Fruit fly (Drosophila melanogaster): ENCODE measurements around the gene Grik.

Grik gene

DNA sequence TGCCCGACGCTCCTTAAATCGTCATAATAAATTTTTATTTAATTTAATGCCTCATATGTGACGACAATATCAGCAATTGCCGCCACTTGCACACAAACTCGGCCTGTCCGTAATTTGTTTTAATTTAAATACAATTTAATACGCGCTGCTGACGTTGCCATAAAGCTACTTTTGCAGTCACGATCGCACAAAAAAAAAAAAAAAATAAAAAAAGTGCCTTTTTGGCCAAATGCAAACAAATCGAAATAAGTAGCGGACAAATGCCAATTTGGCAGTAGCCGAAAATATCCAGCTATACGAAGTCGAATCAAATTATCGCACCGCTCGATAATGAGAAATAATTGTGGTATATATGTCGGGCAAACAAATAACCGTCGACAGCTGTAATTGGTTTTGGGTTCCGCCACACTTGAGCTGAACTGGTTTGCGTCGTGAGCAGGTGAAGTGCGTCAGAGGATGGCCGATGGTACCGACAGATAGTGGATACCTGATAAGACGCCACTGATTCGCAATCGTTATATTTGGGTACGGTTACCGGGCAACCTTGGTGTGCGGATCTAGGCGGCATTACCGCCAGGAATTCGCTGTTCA, 50.8 kb downstream of the Grik start:
- TF ChIP-seq Rel (GFP tag; optimal IDR thresholded peaks at IDR 0.05) = peak; percentile 4
- no peak for TF ChIP-seq Rel (tag; optimal IDR thresholded peaks at IDR 0.05)
- peak; percentile 4 for TF ChIP-seq br (GFP tag; optimal IDR thresholded peaks at IDR 0.05)
- TF ChIP-seq h (GFP tag; optimal IDR thresholded peaks at IDR 0.05) = peak; percentile 11
- peak; percentile 30 for TF ChIP-seq CrebA (GFP tag; optimal IDR thresholded peaks at IDR 0.05; ENCODE audit: borderline replicate concordance)
- TF ChIP-seq Mio (GFP tag; optimal IDR thresholded peaks at IDR 0.05) = no peak

DNA sequence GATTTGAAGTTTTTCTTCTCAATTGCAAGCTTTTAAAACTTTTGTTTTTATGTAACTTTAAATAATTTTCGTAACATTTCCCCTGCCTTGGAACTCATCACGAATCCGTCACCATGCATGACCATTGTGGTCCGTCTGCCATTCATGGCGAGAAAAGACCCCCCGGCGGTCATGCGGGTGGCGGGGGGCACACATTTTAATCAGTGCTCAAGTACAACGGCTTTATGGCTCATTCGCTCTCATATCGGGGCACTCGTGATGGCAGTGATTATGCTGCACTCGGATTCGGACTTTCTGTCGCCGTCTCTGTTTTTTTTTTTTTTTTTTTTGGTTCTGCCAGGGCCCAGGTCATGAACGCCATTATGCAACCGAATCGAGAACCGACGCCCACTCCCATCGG, 52.8 kb downstream of the Grik start:
- TF ChIP-seq Rel (GFP tag; optimal IDR thresholded peaks at IDR 0.05) (no peak), Rel (tag; optimal IDR thresholded peaks at IDR 0.05) (peak; percentile 19), Hnf4 (GFP tag; optimal IDR thresholded peaks at IDR 0.05) (no peak)

DNA sequence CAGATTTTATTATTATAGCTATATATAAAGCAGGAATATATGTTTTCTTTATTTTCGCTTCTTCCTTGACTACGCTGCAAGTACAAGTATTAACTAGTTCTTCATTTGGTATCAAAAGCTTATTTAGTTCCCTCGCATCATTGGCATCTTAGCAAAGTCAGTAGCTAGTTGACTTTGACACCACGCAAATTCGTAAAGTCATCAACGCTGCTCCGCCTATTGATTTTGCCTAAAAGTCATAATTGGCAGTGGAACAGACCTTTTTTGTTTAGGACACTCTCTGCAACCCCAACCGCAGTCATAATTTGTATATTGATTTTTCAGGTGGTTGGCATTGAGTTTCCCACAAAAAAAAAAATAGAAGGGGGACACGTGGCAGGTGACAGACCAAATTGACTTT, 53.4 kb downstream of the Grik start:
- TF ChIP-seq Rel (GFP tag; optimal IDR thresholded peaks at IDR 0.05) (no peak), Rel (tag; optimal IDR thresholded peaks at IDR 0.05) (no peak), tai (GFP tag; optimal IDR thresholded peaks at IDR 0.05) (peak; percentile 10)

DNA sequence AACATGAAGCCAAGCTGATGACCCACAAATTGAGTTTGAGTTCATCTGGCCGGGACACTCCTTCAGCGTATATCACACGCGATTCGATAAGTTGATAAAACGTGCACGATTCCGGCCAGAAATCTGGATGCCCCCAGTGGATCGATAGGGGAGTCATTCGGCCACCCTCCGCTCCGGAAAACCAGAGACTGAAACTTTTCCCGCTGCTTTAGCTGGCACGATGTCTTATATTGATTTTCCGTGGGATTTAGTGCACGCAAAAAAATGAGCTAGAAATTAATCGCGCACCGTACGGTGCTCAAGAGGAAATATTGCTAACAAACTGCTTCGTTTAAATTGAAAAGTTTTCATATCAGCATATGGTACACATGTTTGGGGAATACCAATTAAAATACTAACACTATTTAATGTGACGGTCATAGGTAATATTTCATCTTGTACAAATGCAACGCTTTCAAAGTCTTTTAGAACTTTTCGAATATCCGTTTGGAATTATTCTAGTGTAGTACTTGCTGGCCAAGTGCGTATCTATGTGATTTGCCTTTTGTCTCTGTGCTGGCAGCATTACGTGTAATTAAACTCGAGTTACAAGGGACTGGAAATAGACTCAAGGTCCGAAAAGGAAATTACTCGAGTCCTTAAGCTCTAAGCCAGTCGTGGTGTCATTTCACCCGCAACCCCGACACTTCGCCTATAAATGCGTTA, 54.3 kb downstream of the Grik start:
- no peak for TF ChIP-seq OdsH (GFP tag; optimal IDR thresholded peaks at IDR 0.05)
- TF ChIP-seq rgr (GFP tag; optimal IDR thresholded peaks at IDR 0.05) = no peak
- no peak for TF ChIP-seq foxo (GFP tag; optimal IDR thresholded peaks at IDR 0.05)
- TF ChIP-seq CG9705 (GFP tag; optimal IDR thresholded peaks at IDR 0.05) = no peak
- TF ChIP-seq lola (GFP tag; optimal IDR thresholded peaks at IDR 0.05) = no peak
- no peak for TF ChIP-seq pan (optimal IDR thresholded peaks at IDR 0.05)
- no peak for TF ChIP-seq GATAd (GFP tag; optimal IDR thresholded peaks at IDR 0.05)
- no peak for TF ChIP-seq Dfd (GFP tag; optimal IDR thresholded peaks at IDR 0.05)
- no peak for TF ChIP-seq dsf (GFP tag; optimal IDR thresholded peaks at IDR 0.05; ENCODE audit: borderline replicate concordance)
- no peak for TF ChIP-seq HLH106 (tag; optimal IDR thresholded peaks at IDR 0.05)
- no peak for TF ChIP-seq Sp1 (GFP tag; optimal IDR thresholded peaks at IDR 0.05)
- no peak for TF ChIP-seq sage (GFP tag; optimal IDR thresholded peaks at IDR 0.05)
- TF ChIP-seq CrebA (GFP tag; optimal IDR thresholded peaks at IDR 0.05; ENCODE audit: borderline replicate concordance) = no peak
- TF ChIP-seq Vsx2 (GFP tag; optimal IDR thresholded peaks at IDR 0.05; ENCODE audit: partially characterized antibody) = no peak
- no peak for TF ChIP-seq Hnf4 (GFP tag; optimal IDR thresholded peaks at IDR 0.05)

DNA sequence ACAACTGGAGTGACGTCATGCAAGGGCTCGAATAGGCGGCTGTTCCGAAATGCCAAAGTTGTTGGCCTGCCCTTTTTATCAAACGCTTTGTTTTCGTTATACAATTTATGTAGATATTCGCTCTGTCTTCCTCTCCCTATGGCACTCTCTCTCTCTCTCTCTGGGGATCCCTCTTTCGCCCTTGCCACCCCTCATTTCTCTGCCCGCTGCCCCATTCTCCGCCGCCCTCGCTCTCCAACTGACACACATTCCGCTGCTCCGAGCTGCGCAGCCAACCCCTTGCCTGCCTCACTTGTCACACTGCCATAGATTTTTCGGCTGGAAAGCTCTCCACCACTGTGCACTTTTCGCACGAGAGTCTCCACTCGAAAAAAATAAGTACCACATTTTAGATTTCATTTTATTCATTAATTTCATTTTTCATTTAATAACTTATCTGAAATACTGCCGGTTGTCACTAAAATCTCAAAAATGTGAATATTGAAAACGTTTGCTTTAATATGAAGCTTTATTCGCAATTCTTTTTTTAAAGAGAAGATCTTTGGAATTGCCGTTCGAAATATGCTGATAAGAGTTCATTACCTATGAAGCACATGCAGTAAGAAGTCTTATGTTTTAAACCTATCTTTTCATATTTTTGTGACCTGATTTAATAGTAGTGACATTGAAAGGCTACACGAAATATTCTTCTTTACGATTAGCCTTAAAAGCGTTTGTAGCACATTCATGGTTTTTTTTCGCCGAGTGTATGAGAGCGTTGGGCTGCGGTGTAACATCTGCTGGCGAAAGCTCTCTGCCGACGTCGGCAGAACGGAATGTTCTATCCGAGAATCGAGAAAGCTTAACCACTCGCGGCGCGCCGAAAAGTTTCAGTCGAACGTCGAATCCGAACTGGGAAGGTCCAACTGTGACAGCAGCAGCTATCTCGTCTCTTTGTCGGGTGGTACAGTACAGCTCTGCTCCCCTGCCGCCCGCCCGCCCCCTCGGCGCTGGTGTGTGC, 55.4 kb downstream of the Grik start:
- TF ChIP-seq GATAd (GFP tag; optimal IDR thresholded peaks at IDR 0.05) (no peak), tai (GFP tag; optimal IDR thresholded peaks at IDR 0.05) (peak; percentile 80), OdsH (GFP tag; optimal IDR thresholded peaks at IDR 0.05) (peak; percentile 87), CrebA (GFP tag; optimal IDR thresholded peaks at IDR 0.05; ENCODE audit: borderline replicate concordance) (no peak), CG32264 (GFP tag; optimal IDR thresholded peaks at IDR 0.05) (peak; percentile 44), br (GFP tag; optimal IDR thresholded peaks at IDR 0.05) (peak; percentile 81), ey (GFP tag; optimal IDR thresholded peaks at IDR 0.05) (peak; percentile 83), Dfd (GFP tag; optimal IDR thresholded peaks at IDR 0.05) (no peak), Hr78 (GFP tag; optimal IDR thresholded peaks at IDR 0.05) (no peak), rgr (GFP tag; optimal IDR thresholded peaks at IDR 0.05) (peak; percentile 83), sage (GFP tag; optimal IDR thresholded peaks at IDR 0.05) (peak; percentile 32), woc (GFP tag; optimal IDR thresholded peaks at IDR 0.05) (peak; percentile 75), dl (GFP tag; optimal IDR thresholded peaks at IDR 0.05; ENCODE audit: insufficient read depth in 1 of 2, partially characterized antibody in 2 of 2) (peak; percentile 52 to 85), lola (GFP tag; optimal IDR thresholded peaks at IDR 0.05) (no peak), Dif (GFP tag; optimal IDR thresholded peaks at IDR 0.05; ENCODE audit: partially characterized antibody) (peak; percentile 82), N (GFP tag; optimal IDR thresholded peaks at IDR 0.05) (no peak), psq (GFP tag; optimal IDR thresholded peaks at IDR 0.05) (peak; percentile 83), Hnf4 (GFP tag; optimal IDR thresholded peaks at IDR 0.05) (peak; percentile 57), dsf (GFP tag; optimal IDR thresholded peaks at IDR 0.05; ENCODE audit: borderline replicate concordance) (peak; percentile 18), foxo (GFP tag; optimal IDR thresholded peaks at IDR 0.05) (peak; percentile 53 to 87), CG9705 (GFP tag; optimal IDR thresholded peaks at IDR 0.05) (peak; percentile 75), Myc (optimal IDR thresholded peaks at IDR 0.05) (no peak), Rel (GFP tag; optimal IDR thresholded peaks at IDR 0.05) (peak; percentile 34), Rel (tag; optimal IDR thresholded peaks at IDR 0.05) (peak; percentile 70), dmrt93B (GFP tag; optimal IDR thresholded peaks at IDR 0.05) (peak; percentile 80), HLH106 (tag; optimal IDR thresholded peaks at IDR 0.05) (peak; percentile 86), Abd-B (GFP tag; optimal IDR thresholded peaks at IDR 0.05) (no peak), Sp1 (GFP tag; optimal IDR thresholded peaks at IDR 0.05) (peak; percentile 88), Mio (GFP tag; optimal IDR thresholded peaks at IDR 0.05) (no peak), brk (GFP tag; optimal IDR thresholded peaks at IDR 0.05) (peak; percentile 81), Jra (GFP tag; optimal IDR thresholded peaks at IDR 0.05) (peak; percentile 71), pan (optimal IDR thresholded peaks at IDR 0.05) (no peak), sv (GFP tag; optimal IDR thresholded peaks at IDR 0.05) (peak; percentile 82)
